Fruit fly (Drosophila melanogaster): ENCODE data around the gene asl.
A peak's percentile ranks its signal among the peaks of the same experiment; 100 is the strongest.

asl gene

dm6 chr3R:5636519-5637430, 30.4 kb upstream of the asl start, which contains the start of the genes CG31548 and CG12170:
CG31548 (minus strand) TSS chr3R:5636852.
CG12170 (plus strand) TSS chr3R:5637234.
- TF ChIP-seq Sox15 (GFP tag; optimal IDR thresholded peaks at IDR 0.05) (peak; percentile 27), CG3032 (tag; optimal IDR thresholded peaks at IDR 0.05) (peak; percentile 38), CG8119 (GFP tag; IDR thresholded peaks at IDR 0.05) (peak; percentile 55; the same call in 2 of the 3 replicates), Smox (GFP tag; optimal IDR thresholded peaks at IDR 0.05) (no peak), Met (GFP tag; optimal IDR thresholded peaks at IDR 0.05) (no peak), CG6163 (GFP tag; IDR thresholded peaks at IDR 0.05) (peak; percentile 47; the same call in 2 of the 3 replicates), CG31627 (GFP tag; optimal IDR thresholded peaks at IDR 0.05) (peak; percentile 56), Sox14 (GFP tag; optimal IDR thresholded peaks at IDR 0.05) (no peak), CG6792 (GFP tag; optimal IDR thresholded peaks at IDR 0.05) (peak; percentile 40), CG1621 (tag; optimal IDR thresholded peaks at IDR 0.05) (no peak), esn (GFP tag; optimal IDR thresholded peaks at IDR 0.05) (peak; percentile 69), CG15336 (GFP tag; IDR thresholded peaks at IDR 0.05) (peak; percentile 59), cyc (GFP tag; optimal IDR thresholded peaks at IDR 0.05) (peak; percentile 34), svp (GFP tag) (peak; percentile 63)

dm6 chr3R:5635524-5635923, 29.2 kb upstream of the asl start, which contains the start of gene CG31546:
CG31546 (minus strand) TSS chr3R:5635624.
- no peak for TF ChIP-seq acj6 (GFP tag; optimal IDR thresholded peaks at IDR 0.05)
- TF ChIP-seq CG6276 (GFP tag; optimal IDR thresholded peaks at IDR 0.05), result no peak
- no peak for TF ChIP-seq eg (GFP tag; IDR thresholded peaks at IDR 0.05)
- no peak for TF ChIP-seq CG6808 (GFP tag; optimal IDR thresholded peaks at IDR 0.05)
- no peak for TF ChIP-seq CG11294 (GFP tag; IDR thresholded peaks at IDR 0.05)
- TF ChIP-seq vri (GFP tag; optimal IDR thresholded peaks at IDR 0.05), result no peak
- TF ChIP-seq CG8319 (GFP tag; optimal IDR thresholded peaks at IDR 0.05), result no peak
- TF ChIP-seq CG10669 (GFP tag; optimal IDR thresholded peaks at IDR 0.05), result no peak
- no peak for TF ChIP-seq Hr38 (GFP tag; optimal IDR thresholded peaks at IDR 0.05)
- no peak for TF ChIP-seq CG34406 (GFP tag; optimal IDR thresholded peaks at IDR 0.05)
- TF ChIP-seq Blimp-1 (GFP tag; optimal IDR thresholded peaks at IDR 0.05), result no peak
- TF ChIP-seq pdm3 (GFP tag; optimal IDR thresholded peaks at IDR 0.05), result no peak
- no peak for TF ChIP-seq ss (GFP tag; optimal IDR thresholded peaks at IDR 0.05)
- TF ChIP-seq achi (GFP tag; optimal IDR thresholded peaks at IDR 0.05), result no peak
- no peak for TF ChIP-seq CG3032 (tag; optimal IDR thresholded peaks at IDR 0.05)
- TF ChIP-seq Gug (GFP tag; IDR thresholded peaks at IDR 0.05), result no peak
- TF ChIP-seq CG3919 (GFP tag; optimal IDR thresholded peaks at IDR 0.05), result no peak
- no peak for TF ChIP-seq Eip75B (GFP tag; optimal IDR thresholded peaks at IDR 0.05)

DNA sequence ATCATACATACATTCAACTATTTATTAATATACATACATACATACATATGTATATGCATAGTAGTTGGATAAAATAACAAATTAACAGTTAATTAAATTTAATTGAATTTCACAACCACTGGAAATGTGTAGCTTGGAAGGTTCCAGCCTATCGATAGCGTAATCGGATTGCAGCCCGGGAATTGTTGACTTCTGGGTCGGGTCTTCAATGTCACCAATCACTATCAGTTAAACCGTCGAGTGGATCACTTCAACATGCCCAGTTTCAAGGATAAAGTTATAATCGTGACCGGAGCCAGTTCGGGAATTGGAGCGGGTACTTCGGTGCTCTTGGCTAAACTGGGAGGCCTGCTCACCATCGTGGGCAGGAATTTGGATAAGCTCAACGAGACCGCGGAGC, 27.1 kb upstream of the asl start, which contains the start of gene CG12171:
CG12171 (plus strand) TSS at position 191 of the 400 bp plus-strand sequence.
- TF ChIP-seq Eip78C (GFP tag), result no peak
- peak; percentile 98 for TF ChIP-seq svp (GFP tag)
- peak; percentile 8 for TF ChIP-seq esn (GFP tag; optimal IDR thresholded peaks at IDR 0.05)

DNA sequence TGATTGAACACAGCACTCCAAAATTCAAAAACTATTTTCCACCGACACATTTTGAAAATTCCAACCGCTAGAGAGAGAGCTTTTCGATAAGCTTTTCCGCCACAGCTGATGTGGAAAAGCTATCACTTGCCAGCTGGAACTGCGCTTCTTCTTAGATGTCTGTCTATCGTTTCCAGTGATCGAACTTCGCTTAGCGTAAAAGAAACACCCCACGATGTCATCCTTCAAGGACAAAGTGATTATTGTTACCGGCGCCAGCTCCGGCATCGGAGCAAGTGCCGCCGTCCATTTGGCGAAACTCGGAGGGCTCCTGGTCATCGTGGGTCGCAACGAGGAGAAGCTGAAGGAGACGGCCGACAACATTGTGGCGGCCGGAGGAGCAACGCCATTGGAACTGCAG, 25.8 kb upstream of the asl start, which contains the start of gene CG31549:
CG31549 (plus strand) TSS at position 11 of the 400 bp plus-strand sequence.
- TF ChIP-seq spab (GFP tag; optimal IDR thresholded peaks at IDR 0.05), result no peak
- no peak for TF ChIP-seq CG6792 (GFP tag; optimal IDR thresholded peaks at IDR 0.05)
- no peak for TF ChIP-seq CG10669 (GFP tag; optimal IDR thresholded peaks at IDR 0.05)
- TF ChIP-seq fd85E (GFP tag; optimal IDR thresholded peaks at IDR 0.05), result no peak
- TF ChIP-seq CG11902 (GFP tag; optimal IDR thresholded peaks at IDR 0.05), result no peak
- TF ChIP-seq CG11294 (GFP tag; IDR thresholded peaks at IDR 0.05), result no peak
- TF ChIP-seq CG6854 (GFP tag; optimal IDR thresholded peaks at IDR 0.05), result no peak
- no peak for TF ChIP-seq Hr39 (GFP tag; optimal IDR thresholded peaks at IDR 0.05)
- TF ChIP-seq cyc (GFP tag; optimal IDR thresholded peaks at IDR 0.05), result no peak
- no peak for TF ChIP-seq svp (GFP tag)
- TF ChIP-seq Smox (GFP tag; optimal IDR thresholded peaks at IDR 0.05), result no peak
- no peak for TF ChIP-seq CG6163 (GFP tag; IDR thresholded peaks at IDR 0.05)
- no peak for TF ChIP-seq CG7368 (GFP tag; optimal IDR thresholded peaks at IDR 0.05)
- no peak for TF ChIP-seq Sox14 (GFP tag; optimal IDR thresholded peaks at IDR 0.05)
- no peak for TF ChIP-seq CG34406 (GFP tag; optimal IDR thresholded peaks at IDR 0.05)
